Worm (Caenorhabditis elegans) whole organism, early embryonic: ENCODE measurements around the gene W04E12.4.

ENCODE experiments used
- B0310.2 ChIP-seq: sonication (generic microtip); optimal IDR thresholded peaks from 2 replicates; lab custom pipeline; 2016; ENCODE audit warnings: mild to moderate bottlenecking, missing genetic modification characterization, missing compliant biosample characterization
- F13C5.2 ChIP-seq: sonication (generic microtip); optimal IDR thresholded peaks from 2 replicates; lab custom pipeline; 2017; ENCODE audit warnings: mild to moderate bottlenecking, missing genetic modification characterization, inconsistent platforms, missing compliant biosample characterization
- ama-1 ChIP-seq: fragments of 150-350 bp; optimal IDR thresholded peaks from 2 replicates; lab custom pipeline; 2014
- ets-7 ChIP-seq: sonication (generic microtip); optimal IDR thresholded peaks from 2 replicates; lab custom pipeline; 2016; ENCODE audit warnings: missing genotype, missing genetic modification characterization, missing compliant biosample characterization
- flt-1 ChIP-seq: fragments of 200-800 bp; sonication (Bioruptor generic); IDR thresholded peaks from 2 replicates; pipeline ENCODE4 v1.3.6; 2022; ENCODE audit warnings: missing genetic modification characterization, missing compliant biosample characterization
- scrt-1 ChIP-seq: fragments of 200-800 bp; sonication (Bioruptor generic); IDR thresholded peaks from 2 replicates; pipeline ENCODE4 v1.3.6; 2022; ENCODE audit warnings: missing genetic modification characterization, missing compliant biosample characterization
- sea-1 ChIP-seq: fragments of 200-800 bp; sonication (Bioruptor generic); conservative IDR thresholded peaks from 2 replicates; pipeline ENCODE4 v1.3.6; 2022; ENCODE audit warnings: missing genetic modification characterization, missing compliant biosample characterization
- tbx-37 ChIP-seq: fragments of 200-800 bp; sonication (Bioruptor generic); conservative IDR thresholded peaks from 2 replicates; pipeline ENCODE4 v1.3.6; 2022; ENCODE audit warnings: missing genetic modification reagents, missing genetic modification characterization, missing compliant biosample characterization
- tra-4 ChIP-seq: sonication (generic microtip); optimal IDR thresholded peaks from 2 replicates; lab custom pipeline; 2017; ENCODE audit warnings: missing genetic modification characterization, missing compliant biosample characterization

DNA sequence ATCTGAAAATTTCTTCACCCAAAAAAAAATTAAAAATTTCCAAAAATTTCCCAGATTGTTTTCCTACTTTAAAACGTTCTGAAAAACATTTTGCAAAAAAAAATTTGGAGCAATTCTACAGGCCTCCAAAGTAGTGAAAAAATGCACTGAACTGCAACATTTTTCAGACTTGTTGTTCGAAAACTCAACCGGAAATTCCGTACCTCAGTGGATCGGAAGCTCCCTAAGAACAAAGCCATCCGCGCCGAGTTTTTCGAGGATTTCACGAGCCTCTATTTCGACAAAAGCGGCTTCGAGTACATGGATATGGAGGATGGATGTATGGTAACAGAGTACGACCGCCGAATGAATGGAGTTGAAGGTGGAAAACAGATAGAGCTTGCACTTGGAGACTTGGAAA is 5.3 kb upstream of the W04E12.4 start, which contains the start of gene fbxa-131:
- TF ChIP-seq scrt-1 (GFP tag; lab: Robert Waterston, UW) (no peak), ets-7 (tag; lab: Kevin White, UChicago) (no peak), flt-1 (GFP tag; lab: Robert Waterston, UW) (no peak), tra-4 (no peak), B0310.2 (tag; lab: Kevin White, UChicago) (no peak), F13C5.2 (tag; lab: Kevin White, UChicago) (no peak), ama-1 (lab: Kevin White, UChicago) (no peak), sea-1 (GFP tag; lab: Robert Waterston, UW) (no peak), tbx-37 (GFP tag; lab: Robert Waterston, UW) (no peak)
